Worm (Caenorhabditis elegans) whole organism, L4 larva: ENCODE data around the gene vps-15.

Experiments
- F10B5.3 ChIP-seq: sonication (generic microtip); optimal IDR thresholded peaks from 2 replicates; lab custom pipeline; 2016; ENCODE audit warnings: mild to moderate bottlenecking, missing genetic modification characterization, missing compliant biosample characterization
- F37D6.2 ChIP-seq: sonication (generic microtip); optimal IDR thresholded peaks from 2 replicates; lab custom pipeline; 2016; ENCODE audit warnings: mild to moderate bottlenecking, missing genetic modification characterization, missing compliant biosample characterization
- F49E8.2 ChIP-seq: sonication (generic microtip); optimal IDR thresholded peaks from 2 replicates; lab custom pipeline; 2016; ENCODE audit warnings: missing compliant biosample characterization, mild to moderate bottlenecking, missing genetic modification characterization, borderline replicate concordance
- Y48G9A.11 ChIP-seq: fragments of 200-800 bp; sonication (Bioruptor generic); IDR thresholded peaks from 2 replicates; pipeline ENCODE4 v1.3.6; 2022; ENCODE audit warnings: missing genetic modification reagents, missing genetic modification characterization, missing compliant biosample characterization
- Y5F2A.4 ChIP-seq: fragments of 200-800 bp; sonication (Bioruptor generic); optimal IDR thresholded peaks from 2 replicates; lab custom pipeline; 2018; ENCODE audit warnings: mild to moderate bottlenecking, missing genetic modification characterization, missing compliant biosample characterization
- Y75B8A.6 ChIP-seq: fragments of 200-800 bp; sonication (Bioruptor generic); IDR thresholded peaks from 2 replicates; pipeline ENCODE4 v1.3.6; 2022; ENCODE audit warnings: missing genetic modification reagents, missing genetic modification characterization, missing compliant biosample characterization
- ZK337.2 ChIP-seq: fragments of 200-800 bp; sonication (Bioruptor generic); IDR thresholded peaks from 2 replicates; pipeline ENCODE4 v1.3.6; 2022; ENCODE audit warnings: missing genetic modification reagents, missing genetic modification characterization, missing compliant biosample characterization
- attf-4 ChIP-seq: sonication (generic microtip); optimal IDR thresholded peaks from 3 replicates; lab custom pipeline; 2017; ENCODE audit warnings: missing biosample characterization, missing genetic modification characterization
- ceh-28 ChIP-seq: fragments of 150-350 bp; optimal IDR thresholded peaks from 2 replicates; lab custom pipeline; 2014; ENCODE audit warnings: missing biosample characterization, missing genetic modification reagents, missing genetic modification characterization
- ceh-62 ChIP-seq: sonication (generic microtip); optimal IDR thresholded peaks from 2 replicates; lab custom pipeline; 2017; ENCODE audit warnings: missing biosample characterization, missing genetic modification characterization
- ces-1 ChIP-seq: fragments of 150-350 bp; sonication (generic microtip); optimal IDR thresholded peaks from 4 replicates; lab custom pipeline; 2014; ENCODE audit warnings: missing biosample characterization, missing genetic modification reagents, missing genetic modification characterization
- cey-2 ChIP-seq: sonication (generic microtip); optimal IDR thresholded peaks from 3 replicates; lab custom pipeline; 2017; ENCODE audit warnings: missing genetic modification characterization, mild to moderate bottlenecking, missing compliant biosample characterization, antibody characterized with exemption, borderline replicate concordance; ENCODE audit not compliant: insufficient read depth
- daf-16 ChIP-seq, 3 experiments: sonication (generic microtip); optimal IDR thresholded peaks; 2 replicates each; lab custom pipeline; 2016 to 2017; ENCODE audit warnings: missing genetic modification characterization in 3 of 3, missing genetic modification reagents in 3 of 3, mild to moderate bottlenecking in 2 of 3, missing compliant biosample characterization in 2 of 3, missing biosample characterization in 1 of 3, moderate library complexity in 1 of 3
- daf-19 ChIP-seq: fragments of 200-800 bp; sonication (Bioruptor generic); conservative IDR thresholded peaks from 2 replicates; pipeline ENCODE4 v1.3.6; 2022; ENCODE audit warnings: missing genetic modification characterization, missing compliant biosample characterization
- daf-8 ChIP-seq: fragments of 200-800 bp; sonication (Bioruptor generic); IDR thresholded peaks from 2 replicates; pipeline ENCODE4 v1.3.6; 2022; ENCODE audit warnings: missing genetic modification characterization, missing compliant biosample characterization
- dmd-6 ChIP-seq: fragments of 200-800 bp; sonication (Bioruptor generic); IDR thresholded peaks from 2 replicates; pipeline ENCODE4 v1.3.6; 2022; ENCODE audit warnings: missing genetic modification reagents, missing genetic modification characterization, missing compliant biosample characterization
- dpl-1 ChIP-seq: fragments of 150-350 bp; optimal IDR thresholded peaks from 2 replicates; lab custom pipeline; 2014; ENCODE audit warnings: missing biosample characterization, missing genetic modification reagents, missing genetic modification characterization
- dve-1 ChIP-seq: sonication (generic microtip); optimal IDR thresholded peaks from 2 replicates; lab custom pipeline; 2017; ENCODE audit warnings: antibody characterized with exemption, mild to moderate bottlenecking, missing genetic modification characterization, missing compliant biosample characterization; ENCODE audit not compliant: insufficient read depth
- egl-27 ChIP-seq: sonication (generic microtip); optimal IDR thresholded peaks from 3 replicates; lab custom pipeline; 2017; ENCODE audit warnings: missing biosample characterization, missing genetic modification reagents, missing genetic modification characterization
- hif-1 ChIP-seq, 2 experiments: sonication (generic microtip); optimal IDR thresholded peaks; 2 replicates each; lab custom pipeline; 2016 to 2017; ENCODE audit warnings: missing compliant biosample characterization in 2 of 2, missing genetic modification characterization in 2 of 2, missing genetic modification reagents in 2 of 2, missing genotype in 2 of 2, mild to moderate bottlenecking in 1 of 2
- hlh-30 ChIP-seq: sonication (generic microtip); optimal IDR thresholded peaks from 2 replicates; lab custom pipeline; 2017; ENCODE audit warnings: antibody characterized with exemption, mild to moderate bottlenecking, missing genetic modification characterization, missing compliant biosample characterization; ENCODE audit not compliant: insufficient read depth
- hmg-1.1 ChIP-seq: fragments of 200-800 bp; sonication (Bioruptor generic); IDR thresholded peaks from 2 replicates; pipeline ENCODE4 v1.3.6; 2022; ENCODE audit warnings: missing genetic modification reagents, missing genetic modification characterization, missing compliant biosample characterization
- jun-1 ChIP-seq: fragments of 150-350 bp; optimal IDR thresholded peaks from 2 replicates; lab custom pipeline; 2014; ENCODE audit warnings: missing biosample characterization, missing genetic modification reagents, missing genetic modification characterization
- lin-13 ChIP-seq: fragments of 150-350 bp; optimal IDR thresholded peaks from 2 replicates; lab custom pipeline; 2014; ENCODE audit warnings: missing biosample characterization, missing genetic modification reagents, missing genetic modification characterization
- lin-15B ChIP-seq: fragments of 150-350 bp; sonication (generic microtip); optimal IDR thresholded peaks from 3 replicates; lab custom pipeline; 2014; ENCODE audit warnings: missing biosample characterization, missing genetic modification characterization
- lin-29 ChIP-seq: fragments of 200-800 bp; sonication (Bioruptor generic); IDR thresholded peaks from 2 replicates; pipeline ENCODE4 v1.3.6; 2022; ENCODE audit warnings: missing genetic modification reagents, missing genetic modification characterization, missing compliant biosample characterization
- lin-38 ChIP-seq: fragments of 200-800 bp; sonication (Bioruptor generic); IDR thresholded peaks from 2 replicates; pipeline ENCODE4 v1.3.6; 2022; ENCODE audit warnings: missing genetic modification reagents, missing genetic modification characterization, missing compliant biosample characterization
- lin-39 ChIP-seq: fragments of 150-350 bp; optimal IDR thresholded peaks from 2 replicates; lab custom pipeline; 2014; ENCODE audit warnings: missing biosample characterization, missing genetic modification reagents, missing genetic modification characterization
- madf-5 ChIP-seq, 2 experiments: fragments of 200-800 bp; sonication (Bioruptor generic); IDR thresholded peaks; 2 replicates each; pipeline ENCODE4 v1.3.6; 2022; ENCODE audit warnings: missing compliant biosample characterization in 2 of 2, missing genetic modification characterization in 2 of 2
- madf-9 ChIP-seq: fragments of 200-800 bp; sonication (Bioruptor generic); conservative IDR thresholded peaks from 2 replicates; pipeline ENCODE4 v1.3.6; 2022; ENCODE audit warnings: missing genetic modification reagents, missing genetic modification characterization, missing compliant biosample characterization
- mdt-29 ChIP-seq: fragments of 200-800 bp; sonication (Bioruptor generic); IDR thresholded peaks from 2 replicates; pipeline ENCODE4 v1.3.6; 2022; ENCODE audit warnings: missing genetic modification reagents, missing genetic modification characterization, missing compliant biosample characterization
- mxl-3 ChIP-seq: fragments of 200-800 bp; sonication (Bioruptor generic); optimal IDR thresholded peaks from 2 replicates; lab custom pipeline; 2018; ENCODE audit warnings: mild to moderate bottlenecking, missing genetic modification characterization, missing compliant biosample characterization
- nhr-25 ChIP-seq: sonication (generic microtip); optimal IDR thresholded peaks from 2 replicates; lab custom pipeline; 2017; ENCODE audit warnings: missing genetic modification characterization, mild to moderate bottlenecking, missing compliant biosample characterization, antibody characterized with exemption, moderate library complexity, borderline replicate concordance; ENCODE audit not compliant: insufficient read depth
- nhr-76 ChIP-seq: fragments of 150-350 bp; optimal IDR thresholded peaks from 2 replicates; lab custom pipeline; 2014; ENCODE audit warnings: missing biosample characterization, missing genetic modification characterization
- nhr-77 ChIP-seq: fragments of 150-350 bp; optimal IDR thresholded peaks from 2 replicates; lab custom pipeline; 2014; ENCODE audit warnings: missing biosample characterization, missing genetic modification characterization
- pha-4 ChIP-seq, 2 experiments: fragments of 150-350 bp in 1 of 2; fragments of 200-800 bp in 1 of 2; sonication (Bioruptor generic) in 1 of 2; IDR thresholded peaks in 1 of 2; optimal IDR thresholded peaks in 1 of 2; 2 replicates each; pipeline versions ENCODE4 v1.3.6 to Lab custom; 2014 to 2022; ENCODE audit warnings: missing genetic modification characterization in 2 of 2, missing genetic modification reagents in 2 of 2, missing biosample characterization in 1 of 2, missing compliant biosample characterization in 1 of 2
- pqm-1 ChIP-seq: sonication (generic microtip); optimal IDR thresholded peaks from 2 replicates; lab custom pipeline; 2017; ENCODE audit warnings: missing biosample characterization, missing genetic modification characterization
- set-16 ChIP-seq: fragments of 200-800 bp; sonication (Bioruptor generic); IDR thresholded peaks from 2 replicates; pipeline ENCODE4 v1.3.6; 2022; ENCODE audit warnings: missing genetic modification reagents, missing genetic modification characterization, missing compliant biosample characterization
- snpc-4 ChIP-seq: fragments of 150-350 bp; optimal IDR thresholded peaks from 2 replicates; lab custom pipeline; 2014; ENCODE audit warnings: missing biosample characterization, missing genetic modification characterization
- spr-3 ChIP-seq: fragments of 200-800 bp; sonication (Bioruptor generic); optimal IDR thresholded peaks from 2 replicates; lab custom pipeline; 2018; ENCODE audit warnings: mild to moderate bottlenecking, missing genetic modification characterization, missing compliant biosample characterization
- tra-1 ChIP-seq: fragments of 200-800 bp; sonication (Bioruptor generic); IDR thresholded peaks from 2 replicates; pipeline ENCODE4 v1.3.6; 2022; ENCODE audit warnings: missing genetic modification reagents, missing genetic modification characterization, missing compliant biosample characterization
- unc-130 ChIP-seq: sonication (generic microtip); optimal IDR thresholded peaks from 2 replicates; lab custom pipeline; 2016; ENCODE audit warnings: missing genetic modification reagents, missing genetic modification characterization, missing compliant biosample characterization
- unc-39 ChIP-seq: sonication (generic microtip); optimal IDR thresholded peaks from 2 replicates; lab custom pipeline; 2017; ENCODE audit warnings: missing biosample characterization, missing genetic modification characterization
- vab-7 ChIP-seq: fragments of 200-800 bp; sonication (Bioruptor generic); IDR thresholded peaks from 2 replicates; pipeline ENCODE4 v1.3.6; 2022; ENCODE audit warnings: missing genetic modification reagents, missing genetic modification characterization, missing compliant biosample characterization
- zfp-2 ChIP-seq: sonication (generic microtip); optimal IDR thresholded peaks from 2 replicates; lab custom pipeline; 2016; ENCODE audit warnings: mild to moderate bottlenecking, missing genetic modification characterization, missing compliant biosample characterization
- zfp-3 ChIP-seq: fragments of 200-800 bp; sonication (Bioruptor generic); conservative IDR thresholded peaks from 2 replicates; pipeline ENCODE4 v1.3.6; 2022; ENCODE audit warnings: missing genetic modification reagents, missing genetic modification characterization, missing compliant biosample characterization
- zip-11 ChIP-seq: fragments of 200-800 bp; sonication (Bioruptor generic); IDR thresholded peaks from 2 replicates; pipeline ENCODE4 v1.3.6; 2022; ENCODE audit warnings: missing genetic modification characterization, missing compliant biosample characterization
- ztf-7 ChIP-seq: fragments of 150-350 bp; optimal IDR thresholded peaks from 2 replicates; lab custom pipeline; 2014; ENCODE audit warnings: missing biosample characterization, missing genetic modification characterization

Gene vps-15

ce11 chrII:11874674-11875198 is 40.9 kb downstream of the vps-15 start, which contains the start of the genes npp-3 and top-2 (continued):
- TF ChIP-seq cey-2 (tag; lab: Kevin White, UChicago): no peak
- peak; percentile 81 for TF ChIP-seq zfp-2 (tag; lab: Kevin White, UChicago)
- TF ChIP-seq zip-11 (GFP tag; lab: Robert Waterston, UW): no peak
- TF ChIP-seq nhr-77 (tag; lab: Kevin White, UChicago): peak; percentile 56
- peak; percentile 89 for TF ChIP-seq F49E8.2
- peak; percentile 63 for TF ChIP-seq spr-3 (GFP tag; lab: Kevin White, UChicago)
- TF ChIP-seq Y5F2A.4: no peak
- TF ChIP-seq ceh-28 (tag; lab: Kevin White, UChicago): no peak
- TF ChIP-seq egl-27: no peak
- peak; percentile 93 for TF ChIP-seq lin-13 (GFP tag; lab: Kevin White, UChicago)
- TF ChIP-seq hif-1 (tag; optimal IDR thresholded peaks at IDR 0.05; lab: Kevin White, UChicago): peak; percentile 41 to 87
- no peak for TF ChIP-seq lin-39
- no peak for TF ChIP-seq snpc-4 (tag; lab: Kevin White, UChicago)
- TF ChIP-seq unc-130 (GFP tag; lab: Kevin White, UChicago): peak; percentile 95
- TF ChIP-seq dmd-6: peak; percentile 79
- no peak for TF ChIP-seq ces-1 (GFP tag; lab: Kevin White, UChicago)
- no peak for TF ChIP-seq ZK337.2 (GFP tag; lab: Robert Waterston, UW)
- TF ChIP-seq pha-4 (GFP tag; IDR thresholded peaks at IDR 0.05; lab: Robert Waterston, UW): no peak; the same call in 1 of the 2 replicates
- peak; percentile 35 for TF ChIP-seq pha-4 (tag; optimal IDR thresholded peaks at IDR 0.05; lab: Kevin White, UChicago)
- TF ChIP-seq pqm-1: no peak
- TF ChIP-seq ztf-7 (tag; lab: Kevin White, UChicago): no peak
- TF ChIP-seq mxl-3: peak; percentile 3
- TF ChIP-seq attf-4 (tag; lab: Kevin White, UChicago): no peak
- no peak for TF ChIP-seq Y75B8A.6
- TF ChIP-seq vab-7 (GFP tag; lab: Robert Waterston, UW): peak; percentile 84
- peak; percentile 75 for TF ChIP-seq jun-1 (tag; lab: Kevin White, UChicago)
- TF ChIP-seq F10B5.3 (tag; lab: Kevin White, UChicago): peak; percentile 76
- TF ChIP-seq ceh-62 (tag; lab: Kevin White, UChicago): no peak
- TF ChIP-seq hlh-30 (tag; lab: Kevin White, UChicago): peak; percentile 93
- TF ChIP-seq mdt-29 (GFP tag; lab: Robert Waterston, UW): peak; percentile 84
- TF ChIP-seq Y48G9A.11 (GFP tag; lab: Robert Waterston, UW): peak; percentile 87
- TF ChIP-seq nhr-25 (tag; lab: Kevin White, UChicago): peak; percentile 87
- no peak for TF ChIP-seq madf-5 (GFP tag; IDR thresholded peaks at IDR 0.05; lab: Robert Waterston, UW)
- TF ChIP-seq hmg-1.1 (GFP tag; lab: Robert Waterston, UW): peak; percentile 94
- TF ChIP-seq lin-29 (GFP tag; lab: Robert Waterston, UW): no peak
- TF ChIP-seq daf-16 (GFP tag; optimal IDR thresholded peaks at IDR 0.05; lab: Kevin White, UChicago): peak in 1 of 2 experiments; percentile 80
- TF ChIP-seq daf-16 (tag; optimal IDR thresholded peaks at IDR 0.05; lab: Kevin White, UChicago): peak; percentile 77
- peak; percentile 53; the same call in 1 of the 2 replicates for TF ChIP-seq madf-9
- peak; percentile 93 for TF ChIP-seq lin-38 (GFP tag; lab: Robert Waterston, UW)
- TF ChIP-seq daf-8: no peak
- TF ChIP-seq tra-1 (GFP tag; lab: Robert Waterston, UW): peak; percentile 79; the same call in 1 of the 2 replicates
- peak; percentile 48; the same call in 1 of the 2 replicates for TF ChIP-seq set-16 (GFP tag; lab: Robert Waterston, UW)
- TF ChIP-seq lin-15B (tag; lab: Kevin White, UChicago): peak; percentile 59
- peak; percentile 93 for TF ChIP-seq F37D6.2 (tag; lab: Kevin White, UChicago)
- TF ChIP-seq dpl-1 (GFP tag; lab: Kevin White, UChicago): peak; percentile 99
- no peak for TF ChIP-seq nhr-76 (tag; lab: Kevin White, UChicago)
- peak; percentile 93 for TF ChIP-seq dve-1 (tag; lab: Kevin White, UChicago)
- TF ChIP-seq daf-19: no peak
- TF ChIP-seq unc-39: no peak
- peak; percentile 46; the same call in 1 of the 2 replicates for TF ChIP-seq zfp-3 (GFP tag; lab: Robert Waterston, UW)
